Worm (Caenorhabditis elegans) whole organism, early embryonic: ENCODE measurements around the gene ztf-7.

ENCODE experiments used
- B0310.2 ChIP-seq: sonication (generic microtip); optimal IDR thresholded peaks from 2 replicates; lab custom pipeline; 2016; ENCODE audit warnings: mild to moderate bottlenecking, missing genetic modification characterization, missing compliant biosample characterization
- F13C5.2 ChIP-seq: sonication (generic microtip); optimal IDR thresholded peaks from 2 replicates; lab custom pipeline; 2017; ENCODE audit warnings: mild to moderate bottlenecking, missing genetic modification characterization, inconsistent platforms, missing compliant biosample characterization
- aly-1 ChIP-seq: sonication (generic microtip); optimal IDR thresholded peaks from 2 replicates; lab custom pipeline; 2016; ENCODE audit warnings: missing genetic modification characterization, missing compliant biosample characterization
- ama-1 ChIP-seq: fragments of 150-350 bp; optimal IDR thresholded peaks from 2 replicates; lab custom pipeline; 2014
- ceh-13 ChIP-seq: fragments of 200-800 bp; sonication (Bioruptor generic); optimal IDR thresholded peaks from 2 replicates; lab custom pipeline; 2018; ENCODE audit warnings: mild to moderate bottlenecking, missing genetic modification characterization, missing compliant biosample characterization
- ceh-36 ChIP-seq: sonication (generic microtip); optimal IDR thresholded peaks from 2 replicates; lab custom pipeline; 2016; ENCODE audit warnings: missing genetic modification characterization, inconsistent platforms, missing compliant biosample characterization
- ets-7 ChIP-seq: sonication (generic microtip); optimal IDR thresholded peaks from 2 replicates; lab custom pipeline; 2016; ENCODE audit warnings: missing genotype, missing genetic modification characterization, missing compliant biosample characterization
- flt-1 ChIP-seq: fragments of 200-800 bp; sonication (Bioruptor generic); IDR thresholded peaks from 2 replicates; pipeline ENCODE4 v1.3.6; 2022; ENCODE audit warnings: missing genetic modification characterization, missing compliant biosample characterization
- hmbx-1 ChIP-seq: sonication (generic microtip); optimal IDR thresholded peaks from 2 replicates; lab custom pipeline; 2016; ENCODE audit warnings: mild to moderate bottlenecking, missing genetic modification characterization, missing compliant biosample characterization
- hmg-4 ChIP-seq: fragments of 200-800 bp; sonication (Bioruptor generic); optimal IDR thresholded peaks from 2 replicates; lab custom pipeline; 2018; ENCODE audit warnings: mild to moderate bottlenecking, missing genetic modification characterization, missing compliant biosample characterization
- hnd-1 ChIP-seq: sonication (generic microtip); optimal IDR thresholded peaks from 2 replicates; lab custom pipeline; 2016; ENCODE audit warnings: missing genetic modification characterization, missing compliant biosample characterization
- pes-1 ChIP-seq: fragments of 200-800 bp; sonication (Bioruptor generic); IDR thresholded peaks from 2 replicates; pipeline ENCODE4 v1.3.6; 2022; ENCODE audit warnings: missing genetic modification reagents, missing genetic modification characterization, missing compliant biosample characterization
- scrt-1 ChIP-seq: fragments of 200-800 bp; sonication (Bioruptor generic); IDR thresholded peaks from 2 replicates; pipeline ENCODE4 v1.3.6; 2022; ENCODE audit warnings: missing genetic modification characterization, missing compliant biosample characterization
- sea-1 ChIP-seq: fragments of 200-800 bp; sonication (Bioruptor generic); conservative IDR thresholded peaks from 2 replicates; pipeline ENCODE4 v1.3.6; 2022; ENCODE audit warnings: missing genetic modification characterization, missing compliant biosample characterization
- tbx-11 ChIP-seq: fragments of 200-800 bp; sonication (Bioruptor generic); IDR thresholded peaks from 2 replicates; pipeline ENCODE4 v1.3.6; 2022; ENCODE audit warnings: missing genetic modification characterization, missing compliant biosample characterization
- tbx-37 ChIP-seq: fragments of 200-800 bp; sonication (Bioruptor generic); conservative IDR thresholded peaks from 2 replicates; pipeline ENCODE4 v1.3.6; 2022; ENCODE audit warnings: missing genetic modification reagents, missing genetic modification characterization, missing compliant biosample characterization
- tra-4 ChIP-seq: sonication (generic microtip); optimal IDR thresholded peaks from 2 replicates; lab custom pipeline; 2017; ENCODE audit warnings: missing genetic modification characterization, missing compliant biosample characterization

Gene ztf-7

DNA sequence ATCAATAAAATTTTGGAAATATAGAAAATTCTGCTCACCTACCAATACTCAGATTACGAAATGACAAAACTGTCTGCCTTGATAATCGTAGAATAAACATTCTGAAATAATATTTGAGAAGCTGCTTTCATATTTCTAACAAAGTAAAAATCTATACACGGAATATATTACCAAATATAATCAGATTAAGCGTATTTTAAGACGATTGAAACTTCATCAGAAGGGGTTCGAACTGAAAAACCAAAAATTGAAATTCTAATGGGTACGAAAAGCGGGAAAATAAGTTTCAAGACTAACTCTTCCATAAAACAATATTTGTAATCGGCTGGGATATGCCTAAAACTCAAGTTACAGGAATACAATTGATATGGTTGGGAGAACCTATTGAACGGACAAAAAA is 10.1 kb downstream of the ztf-7 start, which contains the start of gene F46B6.4:
Gene F46B6.4, minus strand, starts transcription at position 101 of the 400 bp plus-strand sequence.
- TF ChIP-seq B0310.2 (tag; lab: Kevin White, UChicago) (no peak), ceh-13 (no peak), flt-1 (GFP tag; lab: Robert Waterston, UW) (no peak), scrt-1 (GFP tag; lab: Robert Waterston, UW) (no peak), sea-1 (GFP tag; lab: Robert Waterston, UW) (no peak), pes-1 (GFP tag; lab: Robert Waterston, UW) (no peak), hmg-4 (GFP tag; lab: Kevin White, UChicago) (no peak), hmbx-1 (tag; lab: Kevin White, UChicago) (no peak), F13C5.2 (tag; lab: Kevin White, UChicago) (no peak), tbx-37 (GFP tag; lab: Robert Waterston, UW) (no peak), tra-4 (tag; lab: Kevin White, UChicago) (no peak), ets-7 (tag; lab: Kevin White, UChicago) (no peak), hnd-1 (tag; lab: Kevin White, UChicago) (no peak), aly-1 (tag; lab: Kevin White, UChicago) (no peak), tbx-11 (no peak), ama-1 (no peak), ceh-36 (no peak)

ce11 chrV:9777645-9778044 is 11.9 kb downstream of the ztf-7 start, which contains the start of gene smg-4:
TSS of gene smg-4 (minus strand) at chrV:9777745.
- no peak for TF ChIP-seq ama-1
- no peak for TF ChIP-seq ceh-13
- TF ChIP-seq hmg-4 (GFP tag; lab: Kevin White, UChicago): no peak
- TF ChIP-seq B0310.2 (tag; lab: Kevin White, UChicago): no peak
- TF ChIP-seq sea-1 (GFP tag; lab: Robert Waterston, UW): no peak
- TF ChIP-seq hnd-1 (tag; lab: Kevin White, UChicago): no peak
- TF ChIP-seq tbx-11: no peak

DNA sequence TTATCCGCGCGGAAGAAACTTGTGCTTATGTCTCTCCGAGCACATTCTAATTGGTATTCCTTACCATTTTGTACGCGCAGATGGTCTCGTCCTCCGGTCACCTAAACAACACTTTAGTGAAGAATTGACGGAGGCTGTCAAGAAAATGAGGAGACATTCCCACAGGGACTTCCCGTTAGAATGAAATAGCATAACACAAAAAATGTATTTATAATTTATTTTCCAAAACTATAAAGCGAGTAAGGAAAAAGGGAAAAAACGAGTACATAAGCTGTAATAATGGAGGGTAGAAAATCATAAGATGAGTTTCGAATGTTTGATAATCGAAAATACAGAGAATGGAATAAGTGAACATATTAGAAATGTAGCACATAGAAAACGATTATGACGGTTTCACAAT is 13.8 kb downstream of the ztf-7 start, which contains the start of gene F46B6.12:
Gene F46B6.12, minus strand, starts transcription at position 101 of the 400 bp plus-strand sequence.
- TF ChIP-seq tra-4 (tag; lab: Kevin White, UChicago) (no peak), scrt-1 (GFP tag; lab: Robert Waterston, UW) (no peak), B0310.2 (tag; lab: Kevin White, UChicago) (no peak), flt-1 (GFP tag; lab: Robert Waterston, UW) (no peak), hmbx-1 (tag; lab: Kevin White, UChicago) (no peak), aly-1 (tag; lab: Kevin White, UChicago) (no peak), sea-1 (GFP tag; lab: Robert Waterston, UW) (no peak), pes-1 (GFP tag; lab: Robert Waterston, UW) (no peak), hnd-1 (tag; lab: Kevin White, UChicago) (no peak), F13C5.2 (tag; lab: Kevin White, UChicago) (no peak), ceh-13 (no peak), tbx-37 (GFP tag; lab: Robert Waterston, UW) (no peak), ceh-36 (no peak), hmg-4 (GFP tag; lab: Kevin White, UChicago) (no peak)

ce11 chrV:9771970-9772369 is 17.5 kb downstream of the ztf-7 start, which contains the start of gene F46B6.2:
TSS of gene F46B6.2 (plus strand) at chrV:9772285.
- TF ChIP-seq tbx-11 (no peak), sea-1 (GFP tag; lab: Robert Waterston, UW) (no peak), hmg-4 (GFP tag; lab: Kevin White, UChicago) (no peak), flt-1 (GFP tag; lab: Robert Waterston, UW) (no peak), scrt-1 (GFP tag; lab: Robert Waterston, UW) (no peak), tbx-37 (GFP tag; lab: Robert Waterston, UW) (no peak)

DNA sequence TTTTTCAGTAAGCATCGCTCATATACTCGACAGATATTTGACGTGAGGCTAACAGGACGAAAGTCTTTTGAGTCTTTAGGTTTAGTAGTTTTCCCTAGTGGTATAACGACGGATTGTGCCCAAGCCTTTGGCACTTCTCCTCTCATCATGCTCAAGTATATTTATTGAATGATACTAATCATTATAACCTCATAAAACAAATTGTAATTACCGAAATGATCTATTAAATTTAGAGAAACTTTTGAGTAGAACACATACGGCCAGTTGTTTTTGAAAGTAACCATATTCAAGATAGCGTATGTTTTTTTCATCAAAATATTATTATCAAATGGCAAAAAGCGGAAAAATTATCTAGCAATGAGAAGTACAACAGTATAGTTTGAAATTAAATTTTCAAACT is 18.2 kb downstream of the ztf-7 start:
- TF ChIP-seq F13C5.2 (tag; lab: Kevin White, UChicago) (no peak), B0310.2 (tag; lab: Kevin White, UChicago) (no peak)

- TF ChIP-seq ceh-36: no peak
- no peak for TF ChIP-seq ama-1
- no peak for TF ChIP-seq hnd-1 (tag; lab: Kevin White, UChicago)
Observed at ce11 chrV:9768828-9769778, 20.4 kb downstream of the ztf-7 start, which contains the start of gene unc-42. TSS of gene unc-42 (minus strand) at chrV:9769391.

- TF ChIP-seq flt-1 (GFP tag; lab: Robert Waterston, UW) (no peak), tra-4 (tag; lab: Kevin White, UChicago) (no peak), ceh-36 (no peak), tbx-37 (GFP tag; lab: Robert Waterston, UW) (no peak), ets-7 (tag; lab: Kevin White, UChicago) (no peak), scrt-1 (GFP tag; lab: Robert Waterston, UW) (no peak), pes-1 (GFP tag; lab: Robert Waterston, UW) (no peak), B0310.2 (tag; lab: Kevin White, UChicago) (no peak), aly-1 (tag; lab: Kevin White, UChicago) (no peak), ceh-13 (no peak), ama-1 (no peak), sea-1 (GFP tag; lab: Robert Waterston, UW) (no peak), F13C5.2 (tag; lab: Kevin White, UChicago) (no peak), hmg-4 (GFP tag; lab: Kevin White, UChicago) (no peak), hnd-1 (tag; lab: Kevin White, UChicago) (no peak), hmbx-1 (tag; lab: Kevin White, UChicago) (no peak), tbx-11 (no peak)
Observed at ce11 chrV:9767941-9768340, 21.6 kb downstream of the ztf-7 start.
